Worm (Caenorhabditis elegans) whole organism, L3 larva: ENCODE data around the gene srg-62.

Source experiments
- R02D3.7 ChIP-seq: fragments of 150-350 bp; optimal IDR thresholded peaks from 2 replicates; lab custom pipeline; 2014; ENCODE audit warnings: missing biosample characterization, missing genetic modification characterization
- ama-1 ChIP-seq: fragments of 150-350 bp; optimal IDR thresholded peaks from 2 replicates; lab custom pipeline; 2018
- ceh-82 ChIP-seq: fragments of 150-350 bp; optimal IDR thresholded peaks from 2 replicates; lab custom pipeline; 2014; ENCODE audit warnings: missing biosample characterization, missing genetic modification characterization
- ceh-9 ChIP-seq: sonication (generic microtip); optimal IDR thresholded peaks from 2 replicates; lab custom pipeline; 2018; ENCODE audit warnings: missing biosample characterization, missing genetic modification characterization
- elt-1 ChIP-seq: fragments of 150-350 bp; optimal IDR thresholded peaks from 2 replicates; lab custom pipeline; 2014; ENCODE audit warnings: missing biosample characterization, missing genetic modification characterization
- mdl-1 ChIP-seq: fragments of 150-350 bp; optimal IDR thresholded peaks from 2 replicates; lab custom pipeline; 2014; ENCODE audit warnings: missing biosample characterization, missing genetic modification characterization
- mml-1 ChIP-seq: fragments of 150-350 bp; sonication (generic microtip); optimal IDR thresholded peaks from 3 replicates; lab custom pipeline; 2014; ENCODE audit warnings: missing biosample characterization, missing genetic modification characterization
- nhr-76 ChIP-seq: fragments of 150-350 bp; sonication (generic microtip); optimal IDR thresholded peaks from 5 replicates; lab custom pipeline; 2014; ENCODE audit warnings: missing biosample characterization, missing genetic modification characterization
- nhr-77 ChIP-seq: fragments of 150-350 bp; optimal IDR thresholded peaks from 2 replicates; lab custom pipeline; 2014; ENCODE audit warnings: missing biosample characterization, missing genetic modification characterization
- pqm-1 ChIP-seq: fragments of 150-350 bp; optimal IDR thresholded peaks from 2 replicates; lab custom pipeline; 2017; ENCODE audit warnings: missing biosample characterization, missing genetic modification characterization, inconsistent platforms
- snpc-4 ChIP-seq: fragments of 150-350 bp; optimal IDR thresholded peaks from 2 replicates; lab custom pipeline; 2014; ENCODE audit warnings: missing biosample characterization, missing genetic modification characterization
- unc-39 ChIP-seq: sonication (generic microtip); optimal IDR thresholded peaks from 4 replicates; lab custom pipeline; 2017; ENCODE audit warnings: missing biosample characterization, missing genetic modification characterization
- unc-62 ChIP-seq: fragments of 150-350 bp; sonication (generic microtip); optimal IDR thresholded peaks from 4 replicates; lab custom pipeline; 2014; ENCODE audit warnings: missing biosample characterization, missing genetic modification reagents, missing genetic modification characterization

DNA sequence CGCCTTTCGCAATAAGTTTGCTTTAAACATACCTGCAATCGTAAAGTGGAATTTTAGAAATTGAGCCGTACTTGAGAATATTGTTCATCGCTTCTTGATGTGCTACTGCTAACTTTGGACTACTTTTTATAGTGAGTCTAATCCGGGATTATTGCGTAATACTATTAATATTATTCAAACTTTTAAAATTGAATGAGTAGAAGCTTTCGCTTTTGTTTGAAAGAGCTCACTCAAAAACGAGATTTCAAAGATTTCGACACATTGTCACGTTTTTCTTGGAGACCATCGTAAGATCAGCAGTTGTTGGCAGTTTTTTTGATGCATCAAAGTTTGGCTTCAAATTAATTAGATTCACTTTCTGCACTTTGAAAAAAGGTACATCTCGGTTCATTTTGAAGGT is 28.7 kb downstream of the srg-62 start, which contains the start of gene srt-28:
- TF ChIP-seq nhr-76 = no peak
- no peak for TF ChIP-seq elt-1 (tag; lab: Kevin White, UChicago)
- no peak for TF ChIP-seq snpc-4
- no peak for TF ChIP-seq mml-1
- TF ChIP-seq ceh-82 (tag; lab: Kevin White, UChicago) = no peak
- no peak for TF ChIP-seq nhr-77
- TF ChIP-seq pqm-1 (tag; lab: Kevin White, UChicago) = no peak
- TF ChIP-seq mdl-1 = no peak
- TF ChIP-seq ama-1 (lab: Kevin White, UChicago) = no peak
- TF ChIP-seq unc-62 (GFP tag; lab: Kevin White, UChicago) = no peak
- no peak for TF ChIP-seq R02D3.7
- no peak for TF ChIP-seq ceh-9 (tag; lab: Kevin White, UChicago)
- TF ChIP-seq unc-39 (tag; lab: Kevin White, UChicago) = no peak
